Worm (Caenorhabditis elegans) whole organism, early embryonic: ENCODE data around the gene ttr-44.

ENCODE experiments used
- B0310.2 ChIP-seq: sonication (generic microtip); optimal IDR thresholded peaks from 2 replicates; lab custom pipeline; 2016; ENCODE audit warnings: mild to moderate bottlenecking, missing genetic modification characterization, missing compliant biosample characterization
- F13C5.2 ChIP-seq: sonication (generic microtip); optimal IDR thresholded peaks from 2 replicates; lab custom pipeline; 2017; ENCODE audit warnings: mild to moderate bottlenecking, missing genetic modification characterization, inconsistent platforms, missing compliant biosample characterization
- aly-1 ChIP-seq: sonication (generic microtip); optimal IDR thresholded peaks from 2 replicates; lab custom pipeline; 2016; ENCODE audit warnings: missing genetic modification characterization, missing compliant biosample characterization
- ama-1 ChIP-seq: fragments of 150-350 bp; optimal IDR thresholded peaks from 2 replicates; lab custom pipeline; 2014
- ceh-13 ChIP-seq: fragments of 200-800 bp; sonication (Bioruptor generic); optimal IDR thresholded peaks from 2 replicates; lab custom pipeline; 2018; ENCODE audit warnings: mild to moderate bottlenecking, missing genetic modification characterization, missing compliant biosample characterization
- ceh-36 ChIP-seq: sonication (generic microtip); optimal IDR thresholded peaks from 2 replicates; lab custom pipeline; 2016; ENCODE audit warnings: missing genetic modification characterization, inconsistent platforms, missing compliant biosample characterization
- ets-7 ChIP-seq: sonication (generic microtip); optimal IDR thresholded peaks from 2 replicates; lab custom pipeline; 2016; ENCODE audit warnings: missing genotype, missing genetic modification characterization, missing compliant biosample characterization
- flt-1 ChIP-seq: fragments of 200-800 bp; sonication (Bioruptor generic); IDR thresholded peaks from 2 replicates; pipeline ENCODE4 v1.3.6; 2022; ENCODE audit warnings: missing genetic modification characterization, missing compliant biosample characterization
- hmbx-1 ChIP-seq: sonication (generic microtip); optimal IDR thresholded peaks from 2 replicates; lab custom pipeline; 2016; ENCODE audit warnings: mild to moderate bottlenecking, missing genetic modification characterization, missing compliant biosample characterization
- hmg-4 ChIP-seq: fragments of 200-800 bp; sonication (Bioruptor generic); optimal IDR thresholded peaks from 2 replicates; lab custom pipeline; 2018; ENCODE audit warnings: mild to moderate bottlenecking, missing genetic modification characterization, missing compliant biosample characterization
- hnd-1 ChIP-seq: sonication (generic microtip); optimal IDR thresholded peaks from 2 replicates; lab custom pipeline; 2016; ENCODE audit warnings: missing genetic modification characterization, missing compliant biosample characterization
- pes-1 ChIP-seq: fragments of 200-800 bp; sonication (Bioruptor generic); IDR thresholded peaks from 2 replicates; pipeline ENCODE4 v1.3.6; 2022; ENCODE audit warnings: missing genetic modification reagents, missing genetic modification characterization, missing compliant biosample characterization
- scrt-1 ChIP-seq: fragments of 200-800 bp; sonication (Bioruptor generic); IDR thresholded peaks from 2 replicates; pipeline ENCODE4 v1.3.6; 2022; ENCODE audit warnings: missing genetic modification characterization, missing compliant biosample characterization
- sea-1 ChIP-seq: fragments of 200-800 bp; sonication (Bioruptor generic); conservative IDR thresholded peaks from 2 replicates; pipeline ENCODE4 v1.3.6; 2022; ENCODE audit warnings: missing genetic modification characterization, missing compliant biosample characterization
- tbx-11 ChIP-seq: fragments of 200-800 bp; sonication (Bioruptor generic); IDR thresholded peaks from 2 replicates; pipeline ENCODE4 v1.3.6; 2022; ENCODE audit warnings: missing genetic modification characterization, missing compliant biosample characterization
- tbx-37 ChIP-seq: fragments of 200-800 bp; sonication (Bioruptor generic); conservative IDR thresholded peaks from 2 replicates; pipeline ENCODE4 v1.3.6; 2022; ENCODE audit warnings: missing genetic modification reagents, missing genetic modification characterization, missing compliant biosample characterization
- tra-4 ChIP-seq: sonication (generic microtip); optimal IDR thresholded peaks from 2 replicates; lab custom pipeline; 2017; ENCODE audit warnings: missing genetic modification characterization, missing compliant biosample characterization

The ttr-44 gene

ce11 chrV:13530698-13531097 is at the start of gene ttr-44:
Gene ttr-44, minus strand, starts transcription at chrV:13530744.
- TF ChIP-seq ets-7 (tag; lab: Kevin White, UChicago) (no peak), ceh-13 (GFP tag; lab: Kevin White, UChicago) (no peak), tbx-11 (GFP tag; lab: Robert Waterston, UW) (no peak), pes-1 (no peak), ama-1 (lab: Kevin White, UChicago) (no peak), aly-1 (tag; lab: Kevin White, UChicago) (no peak), tbx-37 (GFP tag; lab: Robert Waterston, UW) (no peak), hmg-4 (GFP tag; lab: Kevin White, UChicago) (no peak)

ce11 chrV:13578637-13579036 is 48.1 kb upstream of the ttr-44 start, which contains the start of gene C50B8.6:
Gene C50B8.6, plus strand, starts transcription at chrV:13578972.
- TF ChIP-seq hmbx-1 (tag; lab: Kevin White, UChicago) (no peak), F13C5.2 (tag; lab: Kevin White, UChicago) (no peak), hmg-4 (GFP tag; lab: Kevin White, UChicago) (no peak), tra-4 (tag; lab: Kevin White, UChicago) (no peak), B0310.2 (tag; lab: Kevin White, UChicago) (no peak), tbx-11 (GFP tag; lab: Robert Waterston, UW) (no peak), sea-1 (GFP tag; lab: Robert Waterston, UW) (no peak)

- TF ChIP-seq flt-1 (GFP tag; lab: Robert Waterston, UW) (no peak), ceh-36 (tag; lab: Kevin White, UChicago) (no peak), pes-1 (no peak), ceh-13 (GFP tag; lab: Kevin White, UChicago) (no peak), ets-7 (tag; lab: Kevin White, UChicago) (no peak), hnd-1 (tag; lab: Kevin White, UChicago) (no peak), F13C5.2 (tag; lab: Kevin White, UChicago) (no peak), ama-1 (lab: Kevin White, UChicago) (no peak), tra-4 (tag; lab: Kevin White, UChicago) (no peak), tbx-11 (GFP tag; lab: Robert Waterston, UW) (no peak), scrt-1 (GFP tag; lab: Robert Waterston, UW) (no peak), hmg-4 (GFP tag; lab: Kevin White, UChicago) (no peak), sea-1 (GFP tag; lab: Robert Waterston, UW) (no peak), B0310.2 (tag; lab: Kevin White, UChicago) (no peak), hmbx-1 (tag; lab: Kevin White, UChicago) (no peak), tbx-37 (GFP tag; lab: Robert Waterston, UW) (no peak), aly-1 (tag; lab: Kevin White, UChicago) (no peak)
Measured at ce11 chrV:13577463-13577862, 46.9 kb upstream of the ttr-44 start.

- no peak for TF ChIP-seq ceh-13 (GFP tag; lab: Kevin White, UChicago)
- TF ChIP-seq tra-4 (tag; lab: Kevin White, UChicago) = no peak
- TF ChIP-seq scrt-1 (GFP tag; lab: Robert Waterston, UW) = no peak
- no peak for TF ChIP-seq hmbx-1 (tag; lab: Kevin White, UChicago)
- no peak for TF ChIP-seq ama-1 (lab: Kevin White, UChicago)
- TF ChIP-seq sea-1 (GFP tag; lab: Robert Waterston, UW) = no peak
- no peak for TF ChIP-seq B0310.2 (tag; lab: Kevin White, UChicago)
- TF ChIP-seq flt-1 (GFP tag; lab: Robert Waterston, UW) = no peak
- no peak for TF ChIP-seq hmg-4 (GFP tag; lab: Kevin White, UChicago)
- TF ChIP-seq ceh-36 (tag; lab: Kevin White, UChicago) = no peak
- no peak for TF ChIP-seq F13C5.2 (tag; lab: Kevin White, UChicago)
- no peak for TF ChIP-seq aly-1 (tag; lab: Kevin White, UChicago)
Measured at ce11 chrV:13576828-13577227, 46.3 kb upstream of the ttr-44 start.

- TF ChIP-seq B0310.2 (tag; lab: Kevin White, UChicago) (no peak), aly-1 (tag; lab: Kevin White, UChicago) (no peak), tbx-11 (GFP tag; lab: Robert Waterston, UW) (no peak), hnd-1 (tag; lab: Kevin White, UChicago) (no peak), ceh-13 (GFP tag; lab: Kevin White, UChicago) (no peak), ama-1 (lab: Kevin White, UChicago) (no peak), flt-1 (GFP tag; lab: Robert Waterston, UW) (no peak), scrt-1 (GFP tag; lab: Robert Waterston, UW) (no peak)
Measured at ce11 chrV:13575866-13576265, 45.3 kb upstream of the ttr-44 start.

- no peak for TF ChIP-seq tbx-11 (GFP tag; lab: Robert Waterston, UW)
- no peak for TF ChIP-seq pes-1
- no peak for TF ChIP-seq hmg-4 (GFP tag; lab: Kevin White, UChicago)
- no peak for TF ChIP-seq tra-4 (tag; lab: Kevin White, UChicago)
- TF ChIP-seq F13C5.2 (tag; lab: Kevin White, UChicago) = no peak
- TF ChIP-seq scrt-1 (GFP tag; lab: Robert Waterston, UW) = no peak
- TF ChIP-seq hnd-1 (tag; lab: Kevin White, UChicago) = no peak
- no peak for TF ChIP-seq sea-1 (GFP tag; lab: Robert Waterston, UW)
- TF ChIP-seq ama-1 (lab: Kevin White, UChicago) = no peak
- TF ChIP-seq ceh-13 (GFP tag; lab: Kevin White, UChicago) = no peak
- TF ChIP-seq hmbx-1 (tag; lab: Kevin White, UChicago) = no peak
- TF ChIP-seq B0310.2 (tag; lab: Kevin White, UChicago) = no peak
- no peak for TF ChIP-seq ceh-36 (tag; lab: Kevin White, UChicago)
- TF ChIP-seq ets-7 (tag; lab: Kevin White, UChicago) = no peak
- no peak for TF ChIP-seq flt-1 (GFP tag; lab: Robert Waterston, UW)
- no peak for TF ChIP-seq tbx-37 (GFP tag; lab: Robert Waterston, UW)
- no peak for TF ChIP-seq aly-1 (tag; lab: Kevin White, UChicago)
Measured at ce11 chrV:13571714-13572258, 41.2 kb upstream of the ttr-44 start, which contains the start of gene C50B8.4. Gene C50B8.4, plus strand, starts transcription at chrV:13572012.
